Fruit fly (Drosophila melanogaster) whole organism, embryonic: ENCODE results near the gene Fit2.

Source experiments
- Bgb ChIP-seq: fragments of 200-800 bp; sonication (Bioruptor generic); IDR thresholded peaks from 2 replicates; pipeline ENCODE4 v1.3.6; 2022; ENCODE audit warnings: missing biosample characterization, missing genetic modification characterization; ENCODE audit not compliant: partially characterized antibody
- BtbVII ChIP-seq: fragments of 200-800 bp; sonication (Bioruptor generic); optimal IDR thresholded peaks from 3 replicates; lab custom pipeline; 2017; ENCODE audit warnings: missing biosample characterization, mild to moderate bottlenecking, missing genetic modification characterization
- CG10543 ChIP-seq: fragments of 200-800 bp; sonication (Bioruptor generic); optimal IDR thresholded peaks from 3 replicates; lab custom pipeline; 2017; ENCODE audit warnings: missing biosample characterization, mild to moderate bottlenecking, missing genetic modification characterization, moderate library complexity
- CG10654 ChIP-seq: fragments of 200-800 bp; sonication (Bioruptor generic); optimal IDR thresholded peaks from 2 replicates; lab custom pipeline; 2016; ENCODE audit warnings: missing biosample characterization, missing genetic modification characterization
- CG10959 ChIP-seq: fragments of 200-800 bp; sonication (Bioruptor generic); IDR thresholded peaks from 2 replicates; pipeline ENCODE4 v1.3.6; 2022; ENCODE audit warnings: missing biosample characterization, missing genetic modification characterization
- CG1233 ChIP-seq: fragments of 200-800 bp; sonication (Bioruptor generic); optimal IDR thresholded peaks from 4 replicates; lab custom pipeline; 2018; ENCODE audit warnings: missing biosample characterization, mild to moderate bottlenecking, missing genetic modification characterization
- CG1529 ChIP-seq: fragments of 200-800 bp; sonication (Bioruptor generic); optimal IDR thresholded peaks from 3 replicates; lab custom pipeline; 2018; ENCODE audit warnings: missing biosample characterization, missing genetic modification characterization
- CG15479 ChIP-seq: fragments of 200-800 bp; sonication (Bioruptor generic); optimal IDR thresholded peaks from 3 replicates; lab custom pipeline; 2019; ENCODE audit warnings: missing biosample characterization, mild to moderate bottlenecking, missing genetic modification characterization, moderate library complexity
- CG16815 ChIP-seq: fragments of 200-800 bp; sonication (Bioruptor generic); optimal IDR thresholded peaks from 3 replicates; lab custom pipeline; 2017; ENCODE audit warnings: missing biosample characterization, mild to moderate bottlenecking, missing genetic modification characterization
- CG18619 ChIP-seq: fragments of 200-800 bp; sonication (Bioruptor generic); optimal IDR thresholded peaks from 3 replicates; lab custom pipeline; 2017; ENCODE audit warnings: missing biosample characterization, mild to moderate bottlenecking, missing genetic modification characterization
- CG2120 ChIP-seq: fragments of 200-800 bp; sonication (Bioruptor generic); optimal IDR thresholded peaks from 3 replicates; lab custom pipeline; 2016; ENCODE audit warnings: missing biosample characterization, missing genetic modification characterization
- CG2678 ChIP-seq: fragments of 200-800 bp; sonication (Bioruptor generic); optimal IDR thresholded peaks from 3 replicates; lab custom pipeline; 2019; ENCODE audit warnings: missing biosample characterization, mild to moderate bottlenecking, missing genetic modification characterization, moderate library complexity
- CG2889 ChIP-seq: fragments of 200-800 bp; sonication (Bioruptor generic); IDR thresholded peaks from 3 replicates; pipeline ENCODE4 v1.3.6; 2022; ENCODE audit warnings: missing biosample characterization, missing genetic modification characterization
- CG3163 ChIP-seq: fragments of 200-800 bp; sonication (Bioruptor generic); optimal IDR thresholded peaks from 3 replicates; lab custom pipeline; 2016; ENCODE audit warnings: missing biosample characterization, missing genetic modification characterization
- CG6683 ChIP-seq: fragments of 200-800 bp; sonication (Bioruptor generic); optimal IDR thresholded peaks from 2 replicates; lab custom pipeline; 2017; ENCODE audit warnings: missing biosample characterization, mild to moderate bottlenecking, missing genetic modification characterization, missing genetic modification reagents
- CG8290 ChIP-seq, 3 experiments: fragments of 200-800 bp; sonication (Bioruptor generic); optimal IDR thresholded peaks; 2 replicates each; lab custom pipeline; 2016 to 2019; ENCODE audit warnings: missing biosample characterization in 3 of 3, missing genetic modification characterization in 3 of 3, mild to moderate bottlenecking in 2 of 3, moderate library complexity in 1 of 3
- CG9437 ChIP-seq: fragments of 200-800 bp; sonication (Bioruptor generic); optimal IDR thresholded peaks from 2 replicates; lab custom pipeline; 2018; ENCODE audit warnings: missing biosample characterization, mild to moderate bottlenecking, missing genetic modification characterization
- Deaf1 ChIP-seq: fragments of 200-800 bp; optimal IDR thresholded peaks from 3 replicates; lab custom pipeline; 2019; ENCODE audit warnings: missing biosample characterization, mild to moderate bottlenecking, missing genetic modification characterization, moderate library complexity
- GATAe ChIP-seq: fragments of 200-800 bp; sonication (Bioruptor generic); conservative IDR thresholded peaks from 2 replicates; pipeline ENCODE4 v1.3.6; 2022; ENCODE audit warnings: missing biosample characterization, missing genetic modification characterization
- MBD-R2 ChIP-seq: fragments of 200-800 bp; sonication (Bioruptor generic); IDR thresholded peaks from 2 replicates; pipeline ENCODE4 v1.3.6; 2022; ENCODE audit warnings: missing biosample characterization, missing genetic modification characterization
- Med ChIP-seq: fragments of 200-800 bp; sonication (Bioruptor generic); peaks from one replicate; lab custom pipeline; 2016; ENCODE audit warnings: missing biosample characterization, missing genetic modification characterization, mild to moderate bottlenecking, inconsistent platforms, moderate library complexity
- Pdp1 ChIP-seq, 2 experiments: fragments of 200-800 bp; sonication (Bioruptor generic); optimal IDR thresholded peaks; 3 replicates each; lab custom pipeline; 2016; ENCODE audit warnings: missing biosample characterization in 2 of 2, missing genetic modification characterization in 2 of 2, mild to moderate bottlenecking in 1 of 2, moderate library complexity in 1 of 2
- Poxn ChIP-seq: fragments of 200-800 bp; sonication (Bioruptor generic); IDR thresholded peaks from 2 replicates; pipeline ENCODE4 v1.3.6; 2022; ENCODE audit warnings: missing biosample characterization, missing genetic modification characterization
- Rx ChIP-seq: fragments of 200-800 bp; sonication (Bioruptor generic); IDR thresholded peaks from 2 replicates; pipeline ENCODE4 v1.3.6; 2022; ENCODE audit warnings: missing biosample characterization, missing genetic modification characterization
- Sry-β ChIP-seq: fragments of 200-800 bp; sonication (Bioruptor generic); optimal IDR thresholded peaks from 2 replicates; lab custom pipeline; 2018; ENCODE audit warnings: missing biosample characterization, mild to moderate bottlenecking, missing genetic modification characterization, moderate library complexity
- Ssrp ChIP-seq: fragments of 200-800 bp; sonication (Bioruptor generic); optimal IDR thresholded peaks from 2 replicates; lab custom pipeline; 2018; ENCODE audit warnings: missing biosample characterization, mild to moderate bottlenecking, missing genetic modification characterization, moderate library complexity
- Usf ChIP-seq: fragments of 200-800 bp; sonication (Bioruptor generic); optimal IDR thresholded peaks from 2 replicates; lab custom pipeline; 2017; ENCODE audit warnings: missing genotype, missing biosample characterization, missing genetic modification characterization
- az2 ChIP-seq: fragments of 200-800 bp; sonication (Bioruptor generic); optimal IDR thresholded peaks from 3 replicates; lab custom pipeline; 2016; ENCODE audit warnings: missing biosample characterization, missing genetic modification characterization
- crc ChIP-seq: fragments of 200-800 bp; sonication (Bioruptor generic); optimal IDR thresholded peaks from 2 replicates; lab custom pipeline; 2016; ENCODE audit warnings: missing biosample characterization, missing genetic modification characterization
- crol ChIP-seq: fragments of 200-800 bp; sonication (Bioruptor generic); IDR thresholded peaks from 2 replicates; pipeline ENCODE4 v1.3.6; 2022; ENCODE audit warnings: missing biosample characterization, missing genetic modification characterization
- dysf ChIP-seq: fragments of 200-800 bp; sonication (Bioruptor generic); IDR thresholded peaks from 3 replicates; pipeline ENCODE4 v1.3.6; 2022; ENCODE audit warnings: missing biosample characterization, missing genetic modification characterization
- exex ChIP-seq: fragments of 200-800 bp; sonication (Bioruptor generic); optimal IDR thresholded peaks from 4 replicates; lab custom pipeline; 2018; ENCODE audit warnings: missing biosample characterization, mild to moderate bottlenecking, missing genetic modification characterization, moderate library complexity
- ftz-f1 ChIP-seq: fragments of 200-800 bp; sonication (Bioruptor generic); optimal IDR thresholded peaks from 2 replicates; lab custom pipeline; 2016; ENCODE audit warnings: missing biosample characterization, missing genetic modification characterization
- gcm ChIP-seq: fragments of 200-800 bp; sonication (Bioruptor generic); optimal IDR thresholded peaks from 2 replicates; lab custom pipeline; 2019; ENCODE audit warnings: missing biosample characterization, mild to moderate bottlenecking, missing genetic modification characterization, moderate library complexity
- hb ChIP-seq: fragments of 200-800 bp; sonication (Bioruptor generic); IDR thresholded peaks from 3 replicates; pipeline ENCODE4 v1.3.6; 2022; ENCODE audit warnings: missing biosample characterization, missing genetic modification characterization; ENCODE audit not compliant: partially characterized antibody
- lmd ChIP-seq: fragments of 200-800 bp; sonication (Bioruptor generic); IDR thresholded peaks from 2 replicates; pipeline ENCODE4 v1.3.6; 2022; ENCODE audit warnings: missing biosample characterization, missing genetic modification characterization
- nom ChIP-seq: fragments of 200-800 bp; sonication (Bioruptor generic); optimal IDR thresholded peaks from 2 replicates; lab custom pipeline; 2017; ENCODE audit warnings: missing biosample characterization, missing genetic modification characterization, mild to moderate bottlenecking, moderate library complexity, missing genetic modification reagents
- pita ChIP-seq: fragments of 200-800 bp; sonication (Bioruptor generic); optimal IDR thresholded peaks from 2 replicates; lab custom pipeline; 2017; ENCODE audit warnings: missing biosample characterization, mild to moderate bottlenecking, missing genetic modification characterization
- pnt ChIP-seq: fragments of 200-800 bp; sonication (Bioruptor generic); optimal IDR thresholded peaks from 3 replicates; lab custom pipeline; 2016; ENCODE audit warnings: missing biosample characterization, missing genetic modification characterization
- sd ChIP-seq: fragments of 200-800 bp; sonication (Bioruptor generic); optimal IDR thresholded peaks from 3 replicates; lab custom pipeline; 2018; ENCODE audit warnings: missing biosample characterization, mild to moderate bottlenecking, missing genetic modification characterization, moderate library complexity
- sim ChIP-seq: fragments of 200-800 bp; sonication (Bioruptor generic); IDR thresholded peaks from 2 replicates; pipeline ENCODE4 v1.3.6; 2022; ENCODE audit warnings: missing biosample characterization, missing genetic modification characterization
- slbo ChIP-seq: fragments of 200-800 bp; sonication (Bioruptor generic); IDR thresholded peaks from 2 replicates; pipeline ENCODE4 v1.3.6; 2022; ENCODE audit warnings: missing biosample characterization, missing genetic modification characterization
- sug ChIP-seq: fragments of 200-800 bp; optimal IDR thresholded peaks from 2 replicates; lab custom pipeline; 2019; ENCODE audit warnings: missing biosample characterization, mild to moderate bottlenecking, missing genetic modification characterization, moderate library complexity
- trem ChIP-seq: fragments of 200-800 bp; optimal IDR thresholded peaks from 3 replicates; lab custom pipeline; 2019; ENCODE audit warnings: missing biosample characterization, mild to moderate bottlenecking, missing genetic modification characterization, moderate library complexity
- vnd ChIP-seq: fragments of 200-800 bp; sonication (Bioruptor generic); IDR thresholded peaks from 3 replicates; pipeline ENCODE4 v1.3.6; 2022; ENCODE audit warnings: missing biosample characterization, missing genetic modification characterization; ENCODE audit not compliant: partially characterized antibody
- zfh1 ChIP-seq: fragments of 200-800 bp; sonication (Bioruptor generic); IDR thresholded peaks from 3 replicates; pipeline ENCODE4 v1.3.6; 2022; ENCODE audit warnings: missing biosample characterization, missing genetic modification characterization

Fit2 gene

dm6 chr3L:16981114-16981648 is 42.9 kb upstream of the Fit2 start (continued):
- TF ChIP-seq zfh1 (0 out of 3 replicates have a peak, but pooled peaks have one; percentile 15), CG18619 (GFP tag; lab: Kevin White, UChicago) (no peak), pnt (GFP tag; lab: Kevin White, UChicago) (no peak), Usf (no peak), crol (peak; percentile 95), CG1529 (no peak), Rx (GFP tag; lab: Robert Waterston, UW) (0 out of 2 replicates have a peak, but pooled peaks have one; percentile 3), CG10959 (no peak), Deaf1 (tag; lab: Kevin White, UChicago) (peak; percentile 39), Sry-β (GFP tag; lab: Kevin White, UChicago) (no peak), Poxn (no peak), pita (no peak), Ssrp (tag; lab: Kevin White, UChicago) (no peak), CG1233 (GFP tag; lab: Kevin White, UChicago) (no peak), CG10654 (GFP tag; lab: Kevin White, UChicago) (no peak), sim (GFP tag; lab: Robert Waterston, UW) (no peak), CG6683 (GFP tag; lab: Kevin White, UChicago) (no peak), vnd (peak; percentile 26; the same call in 1 of the 3 replicates), CG2889 (GFP tag; lab: Robert Waterston, UW) (no peak), BtbVII (peak; percentile 29), hb (no peak), gcm (GFP tag; lab: Kevin White, UChicago) (no peak), Bgb (GFP tag; lab: Robert Waterston, UW) (peak; percentile 16; the same call in 1 of the 2 replicates), CG8290 (GFP tag; optimal IDR thresholded peaks at IDR 0.05; lab: Kevin White, UChicago) (no peak), CG8290 (tag; optimal IDR thresholded peaks at IDR 0.05; lab: Kevin White, UChicago) (peak in 1 of 2 experiments; percentile 16), CG16815 (GFP tag; lab: Kevin White, UChicago) (no peak), CG3163 (GFP tag; lab: Kevin White, UChicago) (no peak), az2 (GFP tag; lab: Kevin White, UChicago) (no peak), CG9437 (no peak), CG2678 (tag; lab: Kevin White, UChicago) (peak; percentile 4), slbo (GFP tag; lab: Robert Waterston, UW) (no peak), ftz-f1 (GFP tag; lab: Kevin White, UChicago) (peak; percentile 3), sug (tag; lab: Kevin White, UChicago) (peak; percentile 56)
- TF ChIP-seq, all 482 proteins: peak for 41

- TF ChIP-seq MBD-R2 (GFP tag; lab: Robert Waterston, UW) (no peak), BtbVII (no peak), Pdp1 (GFP tag; optimal IDR thresholded peaks at IDR 0.05; lab: Kevin White, UChicago) (peak in 1 of 2 experiments; percentile 72), CG10543 (GFP tag; lab: Kevin White, UChicago) (no peak), nom (peak; percentile 21), CG2120 (GFP tag; lab: Kevin White, UChicago) (no peak), lmd (GFP tag; lab: Robert Waterston, UW) (no peak), CG15479 (GFP tag; lab: Kevin White, UChicago) (peak; percentile 57), trem (tag; lab: Kevin White, UChicago) (no peak), crc (no peak), Med (GFP tag; lab: Kevin White, UChicago) (peak; percentile 28), GATAe (GFP tag; lab: Robert Waterston, UW) (peak; percentile 44; the same call in 1 of the 2 replicates), exex (tag; lab: Kevin White, UChicago) (peak; percentile 19), dysf (GFP tag; lab: Robert Waterston, UW) (no peak), sd (peak; percentile 55)
Measured at dm6 chr3L:16984042-16984441, 40.1 kb upstream of the Fit2 start.
